In genomic region chrX:12583870-12584390, dm6 we compare ENCODE assay signal across 2 fruit fly cellular contexts.
TF ChIP-seq lines count a peak whose summit lies in the region.

No protein-coding gene starts in this region.

- no peak for TF ChIP-seq CTCF in whole organism, embryonic (GFP tag; optimal IDR thresholded peaks at IDR 0.05; lab: Kevin White, UChicago)

TF ChIP-seq in whole organism, embryonic, 481 proteins besides CTCF, POLR2A, EP300 and RAD21 (continues in another document):
- TF ChIP-seq lilli (GFP tag; optimal IDR thresholded peaks at IDR 0.05; lab: Kevin White, UChicago) (peak; percentile 11), CG18599 (GFP tag; optimal IDR thresholded peaks at IDR 0.05; lab: Kevin White, UChicago) (peak; percentile 60), Dip2 (GFP tag; IDR thresholded peaks at IDR 0.05; lab: Robert Waterston, UW) (no peak), sr (GFP tag; IDR thresholded peaks at IDR 0.05; lab: Robert Waterston, UW) (no peak), chinmo (GFP tag; IDR thresholded peaks at IDR 0.05; lab: Robert Waterston, UW; ENCODE audit: partially characterized antibody) (0 out of 4 replicates have a peak, but pooled peaks have one; percentile 44), CG8388 (GFP tag; optimal IDR thresholded peaks at IDR 0.05; lab: Kevin White, UChicago) (peak; percentile 47), CG2678 (tag; optimal IDR thresholded peaks at IDR 0.05; lab: Kevin White, UChicago) (peak; percentile 27), CG7372 (GFP tag; IDR thresholded peaks at IDR 0.05; lab: Robert Waterston, UW) (no peak), Med (GFP tag; lab: Kevin White, UChicago) (peak; percentile 67), CG12104 (GFP tag; optimal IDR thresholded peaks at IDR 0.05; lab: Kevin White, UChicago) (no peak), CG10267 (tag; optimal IDR thresholded peaks at IDR 0.05; lab: Kevin White, UChicago) (no peak), Deaf1 (tag; optimal IDR thresholded peaks at IDR 0.05; lab: Kevin White, UChicago) (peak; percentile 85), dpn (GFP tag; optimal IDR thresholded peaks at IDR 0.05; lab: Kevin White, UChicago) (no peak), ato (GFP tag; IDR thresholded peaks at IDR 0.05; lab: Robert Waterston, UW; ENCODE audit: partially characterized antibody) (no peak), grau (tag; optimal IDR thresholded peaks at IDR 0.05; lab: Kevin White, UChicago) (peak; percentile 15), bab2 (GFP tag; optimal IDR thresholded peaks at IDR 0.05; lab: Kevin White, UChicago) (no peak), E2f2 (GFP tag; IDR thresholded peaks at IDR 0.05; lab: Robert Waterston, UW) (no peak), CG31388 (GFP tag; optimal IDR thresholded peaks at IDR 0.05; lab: Kevin White, UChicago) (no peak), wdn (GFP tag; IDR thresholded peaks at IDR 0.05; lab: Robert Waterston, UW) (no peak), CG14014 (GFP tag; IDR thresholded peaks at IDR 0.05; lab: Robert Waterston, UW) (peak; percentile 35; the same call in 1 of the 2 replicates), CG13894 (tag; optimal IDR thresholded peaks at IDR 0.05; lab: Kevin White, UChicago) (peak; percentile 25), CG3281 (GFP tag; optimal IDR thresholded peaks at IDR 0.05; lab: Kevin White, UChicago) (peak; percentile 25), cg (GFP tag; optimal IDR thresholded peaks at IDR 0.05; lab: Kevin White, UChicago) (peak; percentile 1), pita (GFP tag; optimal IDR thresholded peaks at IDR 0.05; lab: Kevin White, UChicago) (no peak), disco-r (GFP tag; optimal IDR thresholded peaks at IDR 0.05; lab: Kevin White, UChicago) (no peak), row (GFP tag; IDR thresholded peaks at IDR 0.05; lab: Robert Waterston, UW) (0 out of 3 replicates have a peak, but pooled peaks have one; percentile 20), PHDP (tag; optimal IDR thresholded peaks at IDR 0.05; lab: Kevin White, UChicago) (peak; percentile 1), sqz (GFP tag; optimal IDR thresholded peaks at IDR 0.05; lab: Kevin White, UChicago) (peak; percentile 68), sd (tag; optimal IDR thresholded peaks at IDR 0.05; lab: Kevin White, UChicago) (no peak), CG17802 (tag; optimal IDR thresholded peaks at IDR 0.05; lab: Kevin White, UChicago) (no peak), ara (GFP tag; IDR thresholded peaks at IDR 0.05; lab: Robert Waterston, UW) (no peak), dan (GFP tag; IDR thresholded peaks at IDR 0.05; lab: Robert Waterston, UW) (no peak), CG8281 (tag; optimal IDR thresholded peaks at IDR 0.05; lab: Kevin White, UChicago) (no peak), zen2 (GFP tag; IDR thresholded peaks at IDR 0.05; lab: Robert Waterston, UW; ENCODE audit: partially characterized antibody) (no peak), CG1602 (GFP tag; optimal IDR thresholded peaks at IDR 0.05; lab: Kevin White, UChicago) (no peak), onecut (GFP tag; IDR thresholded peaks at IDR 0.05; lab: Robert Waterston, UW) (peak; percentile 96), D19B (GFP tag; optimal IDR thresholded peaks at IDR 0.05; lab: Kevin White, UChicago) (no peak), aop (GFP tag; IDR thresholded peaks at IDR 0.05; lab: Robert Waterston, UW) (no peak), Six4 (GFP tag; optimal IDR thresholded peaks at IDR 0.05; lab: Kevin White, UChicago) (no peak), ci (GFP tag; IDR thresholded peaks at IDR 0.05; lab: Robert Waterston, UW) (peak; percentile 28; the same call in 1 of the 3 replicates), zf30C (GFP tag; optimal IDR thresholded peaks at IDR 0.05; lab: Kevin White, UChicago) (no peak), CG18619 (GFP tag; optimal IDR thresholded peaks at IDR 0.05; lab: Kevin White, UChicago) (no peak), Gug (GFP tag; IDR thresholded peaks at IDR 0.05; lab: Robert Waterston, UW) (no peak), H15 (GFP tag; IDR thresholded peaks at IDR 0.05; lab: Robert Waterston, UW) (0 out of 3 replicates have a peak, but pooled peaks have one; percentile 8), CG17912 (GFP tag; optimal IDR thresholded peaks at IDR 0.05; lab: Kevin White, UChicago) (no peak), NFAT (GFP tag; IDR thresholded peaks at IDR 0.05; lab: Robert Waterston, UW) (no peak)

TF ChIP-seq in whole organism, prepupa, 60 proteins besides CTCF, POLR2A, EP300 and RAD21:
- TF ChIP-seq dac (GFP tag; optimal IDR thresholded peaks at IDR 0.05; lab: Kevin White, UChicago): no peak
- TF ChIP-seq CG6276 (GFP tag; optimal IDR thresholded peaks at IDR 0.05; lab: Kevin White, UChicago): no peak
- no peak for TF ChIP-seq topi (GFP tag; optimal IDR thresholded peaks at IDR 0.05; lab: Kevin White, UChicago)
- TF ChIP-seq cyc (GFP tag; optimal IDR thresholded peaks at IDR 0.05; lab: Kevin White, UChicago): no peak
- TF ChIP-seq CG32006 (GFP tag; optimal IDR thresholded peaks at IDR 0.05; lab: Kevin White, UChicago): no peak
- TF ChIP-seq CG10669 (GFP tag; optimal IDR thresholded peaks at IDR 0.05; lab: Kevin White, UChicago): no peak
- no peak for TF ChIP-seq eg (GFP tag; IDR thresholded peaks at IDR 0.05; lab: Robert Waterston, UW)
- TF ChIP-seq Eip78C (GFP tag; lab: Kevin White, UChicago): peak; percentile 71
